Worm (Caenorhabditis elegans) whole organism, L3 larva: Measurements from ENCODE around the gene srx-86.

Source experiments
- R02D3.7 ChIP-seq: fragments of 150-350 bp; optimal IDR thresholded peaks from 2 replicates; lab custom pipeline; 2014; ENCODE audit warnings: missing biosample characterization, missing genetic modification characterization
- ZK546.5 ChIP-seq: sonication (generic microtip); optimal IDR thresholded peaks from 2 replicates; lab custom pipeline; 2017; ENCODE audit warnings: missing biosample characterization, missing genetic modification characterization
- ceh-16 ChIP-seq: sonication (generic microtip); optimal IDR thresholded peaks from 2 replicates; lab custom pipeline; 2017; ENCODE audit warnings: missing biosample characterization, missing genetic modification characterization
- ceh-28 ChIP-seq: fragments of 150-350 bp; optimal IDR thresholded peaks from 2 replicates; lab custom pipeline; 2014; ENCODE audit warnings: missing biosample characterization, missing genetic modification reagents, missing genetic modification characterization
- ceh-82 ChIP-seq: fragments of 150-350 bp; optimal IDR thresholded peaks from 2 replicates; lab custom pipeline; 2014; ENCODE audit warnings: missing biosample characterization, missing genetic modification characterization
- daf-12 ChIP-seq: fragments of 150-350 bp; optimal IDR thresholded peaks from 2 replicates; lab custom pipeline; 2014; ENCODE audit warnings: missing biosample characterization, missing genetic modification reagents, missing genetic modification characterization
- egl-27 ChIP-seq: sonication (generic microtip); optimal IDR thresholded peaks from 4 replicates; lab custom pipeline; 2017; ENCODE audit warnings: missing biosample characterization, missing genetic modification reagents, missing genetic modification characterization
- egl-5 ChIP-seq: fragments of 150-350 bp; optimal IDR thresholded peaks from 2 replicates; lab custom pipeline; 2017; ENCODE audit warnings: missing biosample characterization, missing genetic modification reagents, missing genetic modification characterization, inconsistent platforms
- elt-1 ChIP-seq: fragments of 150-350 bp; optimal IDR thresholded peaks from 2 replicates; lab custom pipeline; 2014; ENCODE audit warnings: missing biosample characterization, missing genetic modification characterization
- elt-2 ChIP-seq: sonication (generic microtip); optimal IDR thresholded peaks from 2 replicates; lab custom pipeline; 2016; ENCODE audit warnings: missing genetic modification reagents, mild to moderate bottlenecking, missing genetic modification characterization, missing compliant biosample characterization
- elt-3 ChIP-seq, 3 experiments: fragments of 150-350 bp in 1 of 3; sonication (generic microtip) in 2 of 3; optimal IDR thresholded peaks; 2 replicates in 2 of 3; 4 replicates in 1 of 3; lab custom pipeline; 2014 to 2017; ENCODE audit warnings: missing biosample characterization in 3 of 3, missing genetic modification characterization in 3 of 3
- eor-1 ChIP-seq, 2 experiments: fragments of 150-350 bp; optimal IDR thresholded peaks; 2 replicates each; lab custom pipeline; 2014 to 2018; ENCODE audit warnings: missing biosample characterization in 2 of 2, missing genetic modification characterization in 2 of 2
- fkh-2 ChIP-seq: fragments of 150-350 bp; optimal IDR thresholded peaks from 2 replicates; lab custom pipeline; 2014; ENCODE audit warnings: missing biosample characterization, missing genetic modification reagents, missing genetic modification characterization
- fos-1 ChIP-seq: fragments of 150-350 bp; optimal IDR thresholded peaks from 2 replicates; lab custom pipeline; 2014; ENCODE audit warnings: missing biosample characterization, missing genetic modification characterization
- hmg-11 ChIP-seq: sonication (generic microtip); optimal IDR thresholded peaks from 2 replicates; lab custom pipeline; 2016; ENCODE audit warnings: missing genetic modification characterization, missing compliant biosample characterization
- jun-1 ChIP-seq: fragments of 150-350 bp; optimal IDR thresholded peaks from 2 replicates; lab custom pipeline; 2014; ENCODE audit warnings: missing biosample characterization, missing genetic modification reagents, missing genetic modification characterization
- lin-15B ChIP-seq: fragments of 150-350 bp; optimal IDR thresholded peaks from 2 replicates; lab custom pipeline; 2014; ENCODE audit warnings: missing biosample characterization, missing genetic modification characterization
- lsy-12 ChIP-seq: sonication (generic microtip); optimal IDR thresholded peaks from 2 replicates; lab custom pipeline; 2016; ENCODE audit warnings: mild to moderate bottlenecking, missing genetic modification characterization, missing compliant biosample characterization
- mdl-1 ChIP-seq: fragments of 150-350 bp; optimal IDR thresholded peaks from 2 replicates; lab custom pipeline; 2014; ENCODE audit warnings: missing biosample characterization, missing genetic modification characterization
- mml-1 ChIP-seq: fragments of 150-350 bp; sonication (generic microtip); optimal IDR thresholded peaks from 3 replicates; lab custom pipeline; 2014; ENCODE audit warnings: missing biosample characterization, missing genetic modification characterization
- nhr-12 ChIP-seq: fragments of 150-350 bp; optimal IDR thresholded peaks from 2 replicates; lab custom pipeline; 2014; ENCODE audit warnings: missing biosample characterization, missing genetic modification characterization
- nhr-237 ChIP-seq: fragments of 150-350 bp; optimal IDR thresholded peaks from 2 replicates; lab custom pipeline; 2014; ENCODE audit warnings: missing biosample characterization, missing genetic modification characterization
- nhr-25 ChIP-seq: sonication (generic microtip); optimal IDR thresholded peaks from 2 replicates; lab custom pipeline; 2017; ENCODE audit warnings: missing biosample characterization, missing genetic modification characterization
- nhr-28 ChIP-seq: fragments of 150-350 bp; optimal IDR thresholded peaks from 2 replicates; lab custom pipeline; 2014; ENCODE audit warnings: missing biosample characterization, missing genetic modification characterization
- nhr-43 ChIP-seq: sonication (generic microtip); optimal IDR thresholded peaks from 2 replicates; lab custom pipeline; 2016; ENCODE audit warnings: mild to moderate bottlenecking, missing genetic modification characterization, missing compliant biosample characterization; ENCODE audit not compliant: poor library complexity, severe bottlenecking
- nhr-67 ChIP-seq: fragments of 150-350 bp; optimal IDR thresholded peaks from 2 replicates; lab custom pipeline; 2014; ENCODE audit warnings: missing biosample characterization, missing genetic modification characterization
- nhr-77 ChIP-seq: fragments of 150-350 bp; optimal IDR thresholded peaks from 2 replicates; lab custom pipeline; 2014; ENCODE audit warnings: missing biosample characterization, missing genetic modification characterization
- pha-4 ChIP-seq: fragments of 150-350 bp; optimal IDR thresholded peaks from 2 replicates; lab custom pipeline; 2014; ENCODE audit warnings: missing biosample characterization, missing genetic modification reagents, missing genetic modification characterization
- pqm-1 ChIP-seq: fragments of 150-350 bp; optimal IDR thresholded peaks from 2 replicates; lab custom pipeline; 2017; ENCODE audit warnings: missing biosample characterization, missing genetic modification characterization, inconsistent platforms
- sea-2 ChIP-seq: fragments of 150-350 bp; sonication (generic microtip); optimal IDR thresholded peaks from 4 replicates; lab custom pipeline; 2014; ENCODE audit warnings: missing biosample characterization, missing genetic modification reagents, missing genetic modification characterization
- unc-39 ChIP-seq: sonication (generic microtip); optimal IDR thresholded peaks from 4 replicates; lab custom pipeline; 2017; ENCODE audit warnings: missing biosample characterization, missing genetic modification characterization
- unc-62 ChIP-seq: fragments of 150-350 bp; sonication (generic microtip); optimal IDR thresholded peaks from 4 replicates; lab custom pipeline; 2014; ENCODE audit warnings: missing biosample characterization, missing genetic modification reagents, missing genetic modification characterization
- zag-1 ChIP-seq: fragments of 150-350 bp; optimal IDR thresholded peaks from 2 replicates; lab custom pipeline; 2014; ENCODE audit warnings: missing biosample characterization, missing genetic modification characterization
- ztf-11 ChIP-seq: fragments of 150-350 bp; optimal IDR thresholded peaks from 2 replicates; lab custom pipeline; 2014; ENCODE audit warnings: missing biosample characterization, missing genetic modification characterization
- ztf-4 ChIP-seq: fragments of 150-350 bp; optimal IDR thresholded peaks from 2 replicates; lab custom pipeline; 2014; ENCODE audit warnings: missing biosample characterization, missing genetic modification characterization

Gene srx-86

ce11 chrV:11589433-11589832 lies 26.7 kb downstream of the srx-86 start, which contains the start of gene srx-82:
Gene srx-82, plus strand, starts transcription at chrV:11589733.
- TF ChIP-seq elt-1 (tag; lab: Kevin White, UChicago), result no peak
- TF ChIP-seq unc-62 (GFP tag; lab: Kevin White, UChicago), result no peak
- no peak for TF ChIP-seq egl-5 (tag; lab: Kevin White, UChicago)
- TF ChIP-seq fos-1, result no peak
- TF ChIP-seq ZK546.5 (tag; lab: Kevin White, UChicago), result no peak
- TF ChIP-seq ztf-4, result no peak
- no peak for TF ChIP-seq ceh-28 (tag; lab: Kevin White, UChicago)
- TF ChIP-seq daf-12, result no peak
- TF ChIP-seq lin-15B (tag; lab: Kevin White, UChicago), result no peak
- TF ChIP-seq nhr-237 (tag; lab: Kevin White, UChicago), result no peak
- no peak for TF ChIP-seq nhr-77 (tag; lab: Kevin White, UChicago)
- TF ChIP-seq sea-2, result no peak
- TF ChIP-seq ztf-11 (tag; lab: Kevin White, UChicago), result no peak
- no peak for TF ChIP-seq unc-39 (tag; lab: Kevin White, UChicago)
- no peak for TF ChIP-seq R02D3.7
- no peak for TF ChIP-seq mdl-1 (tag; lab: Kevin White, UChicago)
- no peak for TF ChIP-seq jun-1
- TF ChIP-seq elt-3 (tag; optimal IDR thresholded peaks at IDR 0.05; lab: Kevin White, UChicago), result no peak
- no peak for TF ChIP-seq zag-1 (tag; lab: Kevin White, UChicago)
- TF ChIP-seq ceh-82 (tag; lab: Kevin White, UChicago), result no peak
- TF ChIP-seq, all 47 proteins: peak for 0

- TF ChIP-seq nhr-12 (tag; lab: Kevin White, UChicago), result no peak
- no peak for TF ChIP-seq nhr-77 (tag; lab: Kevin White, UChicago)
- TF ChIP-seq nhr-25 (tag; lab: Kevin White, UChicago), result no peak
- no peak for TF ChIP-seq hmg-11 (tag; lab: Kevin White, UChicago)
- TF ChIP-seq fkh-2 (tag; lab: Kevin White, UChicago), result no peak
Observed at ce11 chrV:11593427-11593826, 30.7 kb downstream of the srx-86 start, which contains the start of gene srx-80. Gene srx-80, plus strand, starts transcription at chrV:11593727.

- TF ChIP-seq eor-1 (tag; optimal IDR thresholded peaks at IDR 0.05; lab: Kevin White, UChicago), result no peak
- TF ChIP-seq, all 47 proteins: peak for 0
Observed at ce11 chrV:11593888-11594287, 31.1 kb downstream of the srx-86 start.

- TF ChIP-seq R02D3.7 (no peak), nhr-12 (tag; lab: Kevin White, UChicago) (no peak), lsy-12 (tag; lab: Kevin White, UChicago) (no peak), nhr-43 (tag; lab: Kevin White, UChicago) (no peak), pqm-1 (tag; lab: Kevin White, UChicago) (no peak), ceh-82 (tag; lab: Kevin White, UChicago) (no peak), nhr-77 (tag; lab: Kevin White, UChicago) (no peak), nhr-67 (tag; lab: Kevin White, UChicago) (no peak)
Observed at ce11 chrV:11598807-11599206, 36.1 kb downstream of the srx-86 start, which contains the start of gene srx-84. Gene srx-84, plus strand, starts transcription at chrV:11599107.

ce11 chrV:11600800-11601199 lies 38.1 kb downstream of the srx-86 start, which contains the start of gene F35B12.9:
Gene F35B12.9, plus strand, starts transcription at chrV:11601171.
- no peak for TF ChIP-seq egl-27
- no peak for TF ChIP-seq mml-1 (tag; lab: Kevin White, UChicago)
- TF ChIP-seq nhr-43 (tag; lab: Kevin White, UChicago), result no peak
- no peak for TF ChIP-seq ceh-16 (tag; lab: Kevin White, UChicago)
- no peak for TF ChIP-seq egl-5 (tag; lab: Kevin White, UChicago)
- TF ChIP-seq nhr-12 (tag; lab: Kevin White, UChicago), result no peak

- TF ChIP-seq pha-4 (tag; lab: Kevin White, UChicago), result peak; percentile 47
- peak; percentile 76 for TF ChIP-seq elt-2 (tag; lab: Kevin White, UChicago)
- peak; percentile 77 for TF ChIP-seq pqm-1 (tag; lab: Kevin White, UChicago)
- TF ChIP-seq nhr-28, result no peak
- TF ChIP-seq egl-5 (tag; lab: Kevin White, UChicago), result no peak
- TF ChIP-seq hmg-11 (tag; lab: Kevin White, UChicago), result no peak
Observed at ce11 chrV:11604484-11604883, 41.7 kb downstream of the srx-86 start, which contains the start of gene dhs-20. Gene dhs-20, minus strand, starts transcription at chrV:11604563.
